Worm (Caenorhabditis elegans): ENCODE results near the gene F46B6.5.

DNA sequence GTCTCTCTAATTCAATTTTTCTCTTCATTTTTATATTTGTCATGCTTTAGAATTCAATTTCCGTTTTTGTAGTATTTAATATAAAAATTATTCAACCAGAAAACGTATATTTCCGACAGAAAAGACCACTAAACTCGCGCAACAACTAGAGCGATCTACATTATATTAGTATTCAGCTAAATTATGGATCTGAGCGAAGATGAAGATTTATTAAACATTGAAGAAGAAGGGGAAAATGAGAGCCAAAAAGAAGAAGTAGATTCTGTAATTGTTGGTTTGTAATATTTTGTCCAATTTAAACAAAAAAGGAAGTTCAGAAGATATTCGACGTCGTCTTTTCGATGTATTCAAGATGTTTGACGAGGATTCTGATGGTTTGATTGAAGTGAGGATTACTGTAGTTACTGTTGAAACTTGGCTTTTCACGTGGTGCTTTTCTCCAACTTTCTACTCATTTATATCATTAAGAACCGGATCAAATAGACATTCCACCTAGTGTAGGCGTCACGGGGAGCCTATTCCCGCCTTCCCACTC lies 48.9 kb downstream of the F46B6.5 start, which contains the start of gene cal-7:
- TF ChIP-seq flt-1 (GFP tag; IDR thresholded peaks at IDR 0.05) (no peak), ama-1 (optimal IDR thresholded peaks at IDR 0.05) (no peak), aly-1 (tag; optimal IDR thresholded peaks at IDR 0.05) (no peak), hmg-4 (GFP tag; optimal IDR thresholded peaks at IDR 0.05) (no peak), F13C5.2 (tag; optimal IDR thresholded peaks at IDR 0.05) (no peak), tbx-37 (GFP tag; conservative IDR thresholded peaks at IDR 0.05) (no peak), sea-1 (GFP tag; conservative IDR thresholded peaks at IDR 0.05) (no peak), B0310.2 (tag; optimal IDR thresholded peaks at IDR 0.05) (no peak), hmbx-1 (tag; optimal IDR thresholded peaks at IDR 0.05) (no peak), scrt-1 (GFP tag; IDR thresholded peaks at IDR 0.05) (no peak), pes-1 (GFP tag; IDR thresholded peaks at IDR 0.05) (no peak), tbx-11 (GFP tag; IDR thresholded peaks at IDR 0.05) (no peak), ceh-13 (GFP tag; optimal IDR thresholded peaks at IDR 0.05) (no peak)
